Fruit fly (Drosophila melanogaster): Measurements from ENCODE around the gene CG42371.

CG42371 gene

dm6 chr2L:2221649-2222150 is 4.7 kb upstream of the CG42371 start:
- TF ChIP-seq bab1 (GFP tag; optimal IDR thresholded peaks at IDR 0.05) (peak; percentile 99), cic (GFP tag; optimal IDR thresholded peaks at IDR 0.05) (peak; percentile 99), Hr96 (GFP tag; optimal IDR thresholded peaks at IDR 0.05) (peak; percentile 96), Crg-1 (GFP tag; optimal IDR thresholded peaks at IDR 0.05) (peak; percentile 99), pad (GFP tag; optimal IDR thresholded peaks at IDR 0.05) (peak; percentile 96), CG12768 (GFP tag; optimal IDR thresholded peaks at IDR 0.05) (peak; percentile 99), CG1620 (GFP tag; optimal IDR thresholded peaks at IDR 0.05) (peak; percentile 98), cnc (optimal IDR thresholded peaks at IDR 0.05) (no peak), CG5204 (GFP tag; optimal IDR thresholded peaks at IDR 0.05) (peak; percentile 99), Clk (GFP tag; optimal IDR thresholded peaks at IDR 0.05) (peak; percentile 96), CG14711 (tag; optimal IDR thresholded peaks at IDR 0.05) (peak; percentile 96), ovo (GFP tag; optimal IDR thresholded peaks at IDR 0.05) (peak; percentile 98), toe (GFP tag; optimal IDR thresholded peaks at IDR 0.05) (peak; percentile 97), CG33017 (tag; optimal IDR thresholded peaks at IDR 0.05) (peak; percentile 100), CG7101 (tag; optimal IDR thresholded peaks at IDR 0.05) (peak; percentile 99), CG7045 (GFP tag; optimal IDR thresholded peaks at IDR 0.05) (peak; percentile 99), Mnt (GFP tag; optimal IDR thresholded peaks at IDR 0.05) (peak; percentile 98), tj (GFP tag; optimal IDR thresholded peaks at IDR 0.05) (peak; percentile 95), kay (GFP tag; ENCODE audit: borderline replicate concordance) (peak; percentile 96), CG11617 (GFP tag; optimal IDR thresholded peaks at IDR 0.05) (peak; percentile 99)

DNA sequence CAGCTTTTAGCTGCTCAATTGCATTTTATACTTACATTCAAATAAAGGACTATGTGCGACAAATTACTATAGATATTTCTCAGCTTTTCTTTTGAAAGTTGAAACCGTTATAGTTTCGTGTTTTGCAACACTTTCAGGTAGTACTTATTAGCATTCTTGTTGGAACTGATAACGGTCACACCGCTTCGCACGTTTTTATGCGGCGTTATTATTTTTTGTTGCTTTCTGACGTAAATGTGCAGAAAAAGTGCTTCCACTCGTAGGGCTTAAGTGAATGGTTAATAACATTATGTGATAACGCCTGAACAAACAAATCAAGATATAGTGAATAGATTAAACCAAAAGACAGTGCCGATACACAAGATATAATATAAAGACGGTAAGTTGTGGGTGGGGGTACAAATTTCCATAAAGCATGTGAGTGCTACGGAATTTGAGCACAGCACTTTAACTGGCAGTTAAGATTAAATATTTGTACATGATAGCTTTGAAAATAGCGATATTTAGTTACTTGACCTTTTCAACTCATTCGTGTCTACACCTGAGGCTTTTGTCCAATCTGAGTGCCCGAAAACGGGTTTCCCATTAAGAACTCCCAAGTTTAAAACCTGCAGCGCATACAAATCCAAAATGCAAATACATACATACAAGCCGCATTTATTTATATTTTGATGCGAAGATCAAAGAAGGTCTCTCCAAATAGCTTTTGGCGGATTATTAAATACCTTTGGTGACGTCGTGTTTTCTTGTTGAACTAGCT is 3.7 kb upstream of the CG42371 start, which contains the start of gene papi:
papi (plus strand) TSS at position 176 of the 760 bp plus-strand sequence.
- TF ChIP-seq Crg-1 (GFP tag; optimal IDR thresholded peaks at IDR 0.05) (no peak), CG7101 (tag; optimal IDR thresholded peaks at IDR 0.05) (peak; percentile 47), CG5204 (GFP tag; optimal IDR thresholded peaks at IDR 0.05) (no peak), CG14711 (tag; optimal IDR thresholded peaks at IDR 0.05) (no peak), ovo (GFP tag; optimal IDR thresholded peaks at IDR 0.05) (peak; percentile 70), Clk (GFP tag; optimal IDR thresholded peaks at IDR 0.05) (no peak), tj (GFP tag; optimal IDR thresholded peaks at IDR 0.05) (no peak), pad (GFP tag; optimal IDR thresholded peaks at IDR 0.05) (no peak), cnc (optimal IDR thresholded peaks at IDR 0.05) (no peak), Mnt (GFP tag; optimal IDR thresholded peaks at IDR 0.05) (peak; percentile 99), CG1620 (GFP tag; optimal IDR thresholded peaks at IDR 0.05) (no peak), CG33017 (tag; optimal IDR thresholded peaks at IDR 0.05) (peak; percentile 28), CG12768 (GFP tag; optimal IDR thresholded peaks at IDR 0.05) (no peak), kay (GFP tag; ENCODE audit: borderline replicate concordance) (no peak), toe (GFP tag; optimal IDR thresholded peaks at IDR 0.05) (no peak), Hr96 (GFP tag; optimal IDR thresholded peaks at IDR 0.05) (no peak), CG7045 (GFP tag; optimal IDR thresholded peaks at IDR 0.05) (no peak), bab1 (GFP tag; optimal IDR thresholded peaks at IDR 0.05) (no peak), CG11617 (GFP tag; optimal IDR thresholded peaks at IDR 0.05) (no peak), cic (GFP tag; optimal IDR thresholded peaks at IDR 0.05) (peak; percentile 34)

- TF ChIP-seq CG12768 (GFP tag; optimal IDR thresholded peaks at IDR 0.05) (peak; percentile 23), Mnt (GFP tag; optimal IDR thresholded peaks at IDR 0.05) (peak; percentile 16), cnc (optimal IDR thresholded peaks at IDR 0.05) (no peak), Crg-1 (GFP tag; optimal IDR thresholded peaks at IDR 0.05) (peak; percentile 18), cic (GFP tag; optimal IDR thresholded peaks at IDR 0.05) (peak; percentile 34), CG33017 (tag; optimal IDR thresholded peaks at IDR 0.05) (peak; percentile 70), pad (GFP tag; optimal IDR thresholded peaks at IDR 0.05) (peak; percentile 28), Clk (GFP tag; optimal IDR thresholded peaks at IDR 0.05) (no peak), CG7101 (tag; optimal IDR thresholded peaks at IDR 0.05) (peak; percentile 64), bab1 (GFP tag; optimal IDR thresholded peaks at IDR 0.05) (peak; percentile 9), CG1620 (GFP tag; optimal IDR thresholded peaks at IDR 0.05) (no peak)
Observed at dm6 chr2L:2216065-2216464, 981 bp downstream of the CG42371 start, which contains the start of gene daed. TSS of gene daed (minus strand) at chr2L:2216311.

DNA sequence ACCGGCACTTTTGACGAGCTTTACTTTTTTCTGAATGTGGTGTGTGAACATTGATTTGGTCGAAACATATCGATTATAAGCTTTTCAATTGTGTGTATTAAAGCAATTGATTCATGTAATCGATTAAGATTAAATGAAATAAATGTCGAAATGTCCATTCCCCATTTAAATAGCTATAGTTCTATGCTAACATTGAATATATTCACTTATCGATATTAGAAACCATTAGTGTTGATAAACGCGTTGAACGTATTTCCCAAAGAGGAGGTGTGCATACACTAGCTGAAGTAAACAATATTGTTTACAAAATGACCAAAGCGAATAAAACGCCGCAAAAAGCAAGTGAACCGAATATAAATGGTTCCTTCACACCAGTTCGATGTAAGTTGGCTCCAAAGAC is 3.0 kb downstream of the CG42371 start, which contains the start of the genes Uch and CG34174:
Uch (minus strand) TSS at position 208 of the 400 bp plus-strand sequence.
CG34174 (plus strand) TSS at position 263 of the 400 bp plus-strand sequence.
- peak; percentile 64 for TF ChIP-seq pad (GFP tag; optimal IDR thresholded peaks at IDR 0.05)
- no peak for TF ChIP-seq CG5204 (GFP tag; optimal IDR thresholded peaks at IDR 0.05)
- TF ChIP-seq cic (GFP tag; optimal IDR thresholded peaks at IDR 0.05), result peak; percentile 49
- TF ChIP-seq Mnt (GFP tag; optimal IDR thresholded peaks at IDR 0.05), result peak; percentile 54
- TF ChIP-seq bab1 (GFP tag; optimal IDR thresholded peaks at IDR 0.05), result peak; percentile 87
- TF ChIP-seq cnc (optimal IDR thresholded peaks at IDR 0.05), result no peak
- no peak for TF ChIP-seq CG33017 (tag; optimal IDR thresholded peaks at IDR 0.05)
- TF ChIP-seq CG7101 (tag; optimal IDR thresholded peaks at IDR 0.05), result peak; percentile 62
- TF ChIP-seq toe (GFP tag; optimal IDR thresholded peaks at IDR 0.05), result no peak
- no peak for TF ChIP-seq Hr96 (GFP tag; optimal IDR thresholded peaks at IDR 0.05)
- peak; percentile 11 for TF ChIP-seq CG7045 (GFP tag; optimal IDR thresholded peaks at IDR 0.05)
- TF ChIP-seq CG1620 (GFP tag; optimal IDR thresholded peaks at IDR 0.05), result peak; percentile 42
- TF ChIP-seq tj (GFP tag; optimal IDR thresholded peaks at IDR 0.05), result no peak
- no peak for TF ChIP-seq Clk (GFP tag; optimal IDR thresholded peaks at IDR 0.05)
- TF ChIP-seq CG14711 (tag; optimal IDR thresholded peaks at IDR 0.05), result peak; percentile 7
- peak; percentile 25 for TF ChIP-seq ovo (GFP tag; optimal IDR thresholded peaks at IDR 0.05)
- peak; percentile 24 for TF ChIP-seq CG12768 (GFP tag; optimal IDR thresholded peaks at IDR 0.05)
- TF ChIP-seq CG11617 (GFP tag; optimal IDR thresholded peaks at IDR 0.05), result peak; percentile 51
- peak; percentile 78 for TF ChIP-seq Crg-1 (GFP tag; optimal IDR thresholded peaks at IDR 0.05)
- no peak for TF ChIP-seq kay (GFP tag; ENCODE audit: borderline replicate concordance)

DNA sequence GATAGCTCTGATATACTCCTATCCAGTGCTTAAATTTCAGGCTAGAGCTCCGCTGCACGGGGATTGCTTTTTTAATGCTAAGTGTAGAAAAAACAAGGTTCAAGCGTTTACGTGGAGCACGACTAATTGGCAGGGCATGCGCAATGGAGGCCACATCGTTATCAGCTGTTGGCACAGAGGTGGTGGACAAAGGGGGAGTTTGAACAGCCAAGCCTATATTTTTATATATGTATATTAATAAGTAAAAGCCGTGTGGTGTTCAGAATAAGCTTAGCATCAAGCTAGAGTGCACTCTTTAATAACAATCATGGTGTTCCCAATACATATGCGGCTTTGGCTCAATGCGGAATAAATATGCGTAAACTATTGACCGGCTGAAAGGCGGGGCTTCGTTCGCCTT is 4.6 kb downstream of the CG42371 start, which contains the start of gene CG15385:
CG15385 (minus strand) TSS at position 94 of the 400 bp plus-strand sequence.
- peak; percentile 61 for TF ChIP-seq cic (GFP tag; optimal IDR thresholded peaks at IDR 0.05)
- TF ChIP-seq CG33017 (tag; optimal IDR thresholded peaks at IDR 0.05), result peak; percentile 47
- peak; percentile 10 for TF ChIP-seq CG7101 (tag; optimal IDR thresholded peaks at IDR 0.05)
- TF ChIP-seq ovo (GFP tag; optimal IDR thresholded peaks at IDR 0.05), result no peak
- peak; percentile 51 for TF ChIP-seq CG12768 (GFP tag; optimal IDR thresholded peaks at IDR 0.05)
- TF ChIP-seq Mnt (GFP tag; optimal IDR thresholded peaks at IDR 0.05), result peak; percentile 2

Measured in whole organism, adult.